Fruit fly (Drosophila melanogaster) whole organism, adult: ENCODE results near the gene hkb.

Source experiments
- CG11617 ChIP-seq: fragments of 200-800 bp; sonication (Bioruptor generic); optimal IDR thresholded peaks from 2 replicates; lab custom pipeline; 2017; ENCODE audit warnings: mild to moderate bottlenecking, missing biosample characterization, missing genetic modification reagents, missing genetic modification characterization
- CG12768 ChIP-seq: fragments of 200-800 bp; sonication (Bioruptor generic); optimal IDR thresholded peaks from 2 replicates; lab custom pipeline; 2017; ENCODE audit warnings: missing biosample characterization, missing genetic modification characterization, mild to moderate bottlenecking, moderate library complexity, missing genetic modification reagents
- CG14711 ChIP-seq: fragments of 200-800 bp; sonication (Bioruptor generic); optimal IDR thresholded peaks from 2 replicates; lab custom pipeline; 2018; ENCODE audit warnings: missing biosample characterization, mild to moderate bottlenecking, missing genetic modification characterization, moderate library complexity
- CG1620 ChIP-seq: fragments of 200-800 bp; sonication (Bioruptor generic); optimal IDR thresholded peaks from 2 replicates; lab custom pipeline; 2016; ENCODE audit warnings: missing biosample characterization, missing genetic modification characterization
- CG5204 ChIP-seq: fragments of 200-800 bp; sonication (Bioruptor generic); optimal IDR thresholded peaks from 2 replicates; lab custom pipeline; 2016; ENCODE audit warnings: missing biosample characterization, missing genetic modification characterization
- CG7101 ChIP-seq: fragments of 200-800 bp; sonication (Bioruptor generic); optimal IDR thresholded peaks from 2 replicates; lab custom pipeline; 2018; ENCODE audit warnings: missing biosample characterization, mild to moderate bottlenecking, missing genetic modification characterization, moderate library complexity
- Clk ChIP-seq: fragments of 200-800 bp; sonication (Bioruptor generic); optimal IDR thresholded peaks from 2 replicates; lab custom pipeline; 2017; ENCODE audit warnings: missing biosample characterization, missing genetic modification characterization
- Crg-1 ChIP-seq: fragments of 200-800 bp; sonication (Bioruptor generic); optimal IDR thresholded peaks from 2 replicates; lab custom pipeline; 2016; ENCODE audit warnings: missing biosample characterization, missing genetic modification characterization
- Hr96 ChIP-seq: fragments of 200-800 bp; sonication (Bioruptor generic); optimal IDR thresholded peaks from 2 replicates; lab custom pipeline; 2016; ENCODE audit warnings: missing biosample characterization, missing genetic modification characterization
- Mnt ChIP-seq: fragments of 200-800 bp; sonication (Bioruptor generic); optimal IDR thresholded peaks from 2 replicates; lab custom pipeline; 2016; ENCODE audit warnings: missing biosample characterization, mild to moderate bottlenecking, missing genetic modification characterization
- bab1 ChIP-seq: fragments of 200-800 bp; sonication (Bioruptor generic); optimal IDR thresholded peaks from 3 replicates; lab custom pipeline; 2019; ENCODE audit warnings: missing biosample characterization, mild to moderate bottlenecking, missing genetic modification characterization, moderate library complexity
- cic ChIP-seq: fragments of 200-800 bp; sonication (Bioruptor generic); optimal IDR thresholded peaks from 2 replicates; lab custom pipeline; 2017; ENCODE audit warnings: missing biosample characterization, mild to moderate bottlenecking, missing genetic modification characterization, moderate library complexity
- cnc ChIP-seq, 2 experiments: fragments of >200 bp; optimal IDR thresholded peaks; 2 replicates each; lab custom pipeline; 2017
- kay ChIP-seq: fragments of 200-800 bp; sonication (Bioruptor generic); peaks from one replicate; lab custom pipeline; 2016; ENCODE audit warnings: missing biosample characterization, missing genetic modification characterization, borderline replicate concordance
- ovo ChIP-seq: fragments of 200-800 bp; sonication (Bioruptor generic); optimal IDR thresholded peaks from 2 replicates; lab custom pipeline; 2016; ENCODE audit warnings: missing biosample characterization, missing genetic modification characterization
- pad ChIP-seq: fragments of 200-800 bp; sonication (Bioruptor generic); optimal IDR thresholded peaks from 3 replicates; lab custom pipeline; 2017; ENCODE audit warnings: missing biosample characterization, missing genetic modification characterization, mild to moderate bottlenecking, moderate library complexity, missing genetic modification reagents
- tj ChIP-seq: fragments of 200-800 bp; sonication (Bioruptor generic); optimal IDR thresholded peaks from 3 replicates; lab custom pipeline; 2017; ENCODE audit warnings: missing biosample characterization, mild to moderate bottlenecking, missing genetic modification characterization, moderate library complexity
- toe ChIP-seq: fragments of 200-800 bp; sonication (Bioruptor generic); optimal IDR thresholded peaks from 2 replicates; lab custom pipeline; 2016; ENCODE audit warnings: missing biosample characterization, missing genetic modification characterization

hkb gene

DNA sequence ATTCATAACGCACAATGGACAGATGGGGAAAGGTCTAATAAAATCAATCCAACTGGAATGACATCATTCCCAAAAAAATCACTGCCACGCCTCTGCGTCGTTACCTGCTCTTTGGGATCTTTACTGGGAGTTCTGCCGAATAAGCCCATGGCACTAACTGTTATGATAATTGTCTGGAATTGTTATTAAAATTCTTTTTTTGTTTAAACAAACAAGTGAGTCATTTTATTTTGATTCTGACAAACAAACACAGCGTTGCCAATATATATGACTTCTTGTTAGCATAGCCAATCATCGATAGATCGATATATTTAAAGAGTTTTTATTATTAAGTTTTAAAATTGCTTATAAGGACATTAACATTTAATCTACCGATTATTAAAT is 35.8 kb downstream of the hkb start, which contains the start of gene Vps24:
Vps24 (minus strand) TSS at position 265 of the 384 bp plus-strand sequence.
- TF ChIP-seq Hr96 (GFP tag; lab: Kevin White, UChicago) (no peak), bab1 (GFP tag; lab: Kevin White, UChicago) (peak; percentile 46), kay (GFP tag; lab: Kevin White, UChicago) (peak; percentile 96), pad (no peak)

DNA sequence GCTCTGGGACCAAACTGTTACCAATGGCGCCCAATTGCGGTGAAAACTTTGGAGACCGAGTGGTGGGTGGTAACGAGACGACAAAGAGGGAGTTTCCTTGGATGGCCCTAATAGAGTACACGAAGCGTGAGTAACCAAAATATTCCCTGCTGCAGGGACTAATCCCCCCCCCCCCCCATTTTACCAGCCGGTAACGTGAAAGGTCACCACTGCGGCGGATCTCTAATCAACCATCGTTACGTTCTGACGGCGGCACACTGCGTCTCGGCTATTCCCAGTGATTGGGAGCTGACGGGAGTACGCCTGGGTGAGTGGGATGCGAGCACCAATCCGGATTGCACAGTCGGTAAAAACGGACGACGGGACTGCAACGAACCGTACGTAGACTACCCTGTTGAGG is 37.7 kb downstream of the hkb start:
- no peak for TF ChIP-seq kay (GFP tag; lab: Kevin White, UChicago)
- TF ChIP-seq Clk (GFP tag; lab: Kevin White, UChicago), result no peak
- TF ChIP-seq CG7101 (tag; lab: Kevin White, UChicago), result no peak
- TF ChIP-seq CG1620 (GFP tag; lab: Kevin White, UChicago), result no peak
- TF ChIP-seq CG12768, result no peak
- no peak for TF ChIP-seq bab1 (GFP tag; lab: Kevin White, UChicago)
- TF ChIP-seq tj (GFP tag; lab: Kevin White, UChicago), result no peak
- TF ChIP-seq cnc (optimal IDR thresholded peaks at IDR 0.05; lab: Kevin White, UChicago), result no peak
- no peak for TF ChIP-seq cic
- no peak for TF ChIP-seq CG11617 (GFP tag; lab: Kevin White, UChicago)
- TF ChIP-seq CG14711 (tag; lab: Kevin White, UChicago), result no peak
- TF ChIP-seq pad, result no peak
- no peak for TF ChIP-seq Mnt (GFP tag; lab: Kevin White, UChicago)
- no peak for TF ChIP-seq Crg-1 (GFP tag; lab: Kevin White, UChicago)
- TF ChIP-seq CG5204, result no peak
- no peak for TF ChIP-seq ovo (GFP tag; lab: Kevin White, UChicago)
- no peak for TF ChIP-seq toe
- TF ChIP-seq Hr96 (GFP tag; lab: Kevin White, UChicago), result no peak

DNA sequence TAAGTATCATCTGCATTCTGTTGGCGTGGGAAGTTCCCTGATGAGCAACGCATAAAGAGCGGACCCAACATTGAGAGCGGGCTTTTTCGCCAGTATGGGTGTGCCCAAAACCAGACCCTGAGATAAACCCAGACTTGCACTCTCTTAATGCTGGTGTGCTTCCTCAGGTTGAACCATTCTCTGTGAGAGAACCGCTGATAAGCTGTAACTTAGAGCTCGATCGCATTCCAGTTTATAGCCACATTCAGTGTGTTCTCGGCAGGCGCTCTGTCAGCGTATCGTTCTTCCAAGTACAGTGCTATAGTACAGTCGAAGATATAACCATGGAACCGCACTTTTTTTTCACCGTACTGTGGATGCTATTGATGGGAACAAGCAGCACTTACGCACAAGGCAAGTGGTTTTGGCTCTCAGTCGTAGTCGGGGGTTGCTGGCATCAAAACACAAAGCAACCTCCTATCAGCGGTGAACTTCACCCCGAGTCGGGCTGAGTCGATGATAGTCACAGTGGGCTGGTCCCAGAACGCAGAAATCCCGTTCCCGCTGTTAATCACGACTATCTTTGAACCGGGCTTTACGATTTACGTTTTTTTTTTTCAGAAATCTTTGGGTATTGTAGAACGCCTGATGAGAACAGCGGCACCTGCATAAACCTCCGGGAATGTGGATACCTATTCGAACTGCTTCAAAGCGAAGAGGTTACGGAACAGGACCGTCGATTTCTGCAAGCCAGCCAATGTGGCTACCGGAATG is 38.6 kb downstream of the hkb start, which contains the start of gene MP1:
MP1 (plus strand) TSS at position 245 of the 753 bp plus-strand sequence.
- no peak for TF ChIP-seq CG1620 (GFP tag; lab: Kevin White, UChicago)
- peak; percentile 62 for TF ChIP-seq tj (GFP tag; lab: Kevin White, UChicago)
- peak; percentile 35 for TF ChIP-seq cic
- peak; percentile 49 for TF ChIP-seq bab1 (GFP tag; lab: Kevin White, UChicago)
- no peak for TF ChIP-seq Mnt (GFP tag; lab: Kevin White, UChicago)

DNA sequence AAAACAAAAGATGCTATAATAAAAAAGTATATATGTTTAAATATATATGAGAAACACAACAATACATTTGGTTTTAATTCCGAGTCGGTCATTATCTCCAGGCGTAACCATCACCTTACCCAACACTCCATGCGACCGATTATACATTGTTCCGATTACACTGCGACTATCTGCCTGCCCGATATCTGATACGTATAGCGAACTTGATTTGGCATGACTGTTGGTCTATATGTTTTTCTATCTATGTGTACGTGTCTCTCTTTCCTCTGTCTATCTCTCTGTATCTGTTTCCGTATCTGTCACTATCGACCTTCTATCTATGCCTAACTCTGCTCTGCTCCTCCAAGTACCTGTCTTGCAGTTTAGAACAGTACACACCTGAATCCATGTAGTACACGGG is 45.0 kb downstream of the hkb start:
- TF ChIP-seq CG14711 (tag; lab: Kevin White, UChicago), result no peak
